Fruit fly (Drosophila melanogaster) whole organism, embryonic: ENCODE measurements around the gene CG32313.

Experiments used
- Bteb2 ChIP-seq: fragments of 200-800 bp; sonication (Bioruptor generic); optimal IDR thresholded peaks from 2 replicates; lab custom pipeline; 2016; ENCODE audit warnings: missing biosample characterization, missing genetic modification characterization
- CG11696 ChIP-seq: fragments of 200-800 bp; sonication (Bioruptor generic); IDR thresholded peaks from 2 replicates; pipeline ENCODE4 v1.3.6; 2022; ENCODE audit warnings: missing biosample characterization, missing genetic modification characterization
- CG14050 ChIP-seq: fragments of 200-800 bp; sonication (Bioruptor generic); IDR thresholded peaks from 3 replicates; pipeline ENCODE4 v1.3.6; 2022; ENCODE audit warnings: missing biosample characterization, missing genetic modification characterization
- CG15011 ChIP-seq: fragments of 200-800 bp; sonication (Bioruptor generic); optimal IDR thresholded peaks from 3 replicates; lab custom pipeline; 2018; ENCODE audit warnings: missing biosample characterization, mild to moderate bottlenecking, missing genetic modification characterization
- CG15601 ChIP-seq: fragments of 200-800 bp; sonication (Bioruptor generic); optimal IDR thresholded peaks from 3 replicates; lab custom pipeline; 2019; ENCODE audit warnings: missing biosample characterization, mild to moderate bottlenecking, missing genetic modification characterization, moderate library complexity
- CG18262 ChIP-seq: fragments of 200-800 bp; optimal IDR thresholded peaks from 3 replicates; lab custom pipeline; 2019; ENCODE audit warnings: missing biosample characterization, mild to moderate bottlenecking, missing genetic modification characterization, moderate library complexity
- CG3163 ChIP-seq: fragments of 200-800 bp; sonication (Bioruptor generic); optimal IDR thresholded peaks from 3 replicates; lab custom pipeline; 2016; ENCODE audit warnings: missing biosample characterization, missing genetic modification characterization
- CG32772 ChIP-seq: fragments of 200-800 bp; sonication (Bioruptor generic); IDR thresholded peaks from 2 replicates; pipeline ENCODE4 v1.3.6; 2022; ENCODE audit warnings: missing biosample characterization, missing genetic modification characterization
- CG3838 ChIP-seq: fragments of 200-800 bp; sonication (Bioruptor generic); optimal IDR thresholded peaks from 3 replicates; lab custom pipeline; 2016; ENCODE audit warnings: missing biosample characterization, missing genetic modification characterization
- CG6175 ChIP-seq: fragments of 200-800 bp; sonication (Bioruptor generic); IDR thresholded peaks from 3 replicates; pipeline ENCODE4 v1.3.6; 2022; ENCODE audit warnings: missing biosample characterization, missing genetic modification characterization
- CG7357 ChIP-seq: fragments of 200-800 bp; sonication (Bioruptor generic); IDR thresholded peaks from 3 replicates; pipeline ENCODE4 v1.3.6; 2022; ENCODE audit warnings: missing biosample characterization, missing genetic modification characterization
- CG7556 ChIP-seq: fragments of 200-800 bp; sonication (Bioruptor generic); optimal IDR thresholded peaks from 2 replicates; lab custom pipeline; 2017; ENCODE audit warnings: missing biosample characterization, mild to moderate bottlenecking, missing genetic modification characterization
- CG8281 ChIP-seq: fragments of 200-800 bp; sonication (Bioruptor generic); optimal IDR thresholded peaks from 2 replicates; lab custom pipeline; 2018; ENCODE audit warnings: missing biosample characterization, mild to moderate bottlenecking, missing genetic modification characterization, moderate library complexity
- CG8388 ChIP-seq: fragments of 200-800 bp; sonication (Bioruptor generic); optimal IDR thresholded peaks from 2 replicates; lab custom pipeline; 2019; ENCODE audit warnings: missing biosample characterization, mild to moderate bottlenecking, missing genetic modification characterization, moderate library complexity
- CG9437 ChIP-seq: fragments of 200-800 bp; sonication (Bioruptor generic); optimal IDR thresholded peaks from 2 replicates; lab custom pipeline; 2018; ENCODE audit warnings: missing biosample characterization, mild to moderate bottlenecking, missing genetic modification characterization
- CG9932 ChIP-seq: fragments of 200-800 bp; sonication (Bioruptor generic); IDR thresholded peaks from 2 replicates; pipeline ENCODE4 v1.3.6; 2022; ENCODE audit warnings: missing biosample characterization, missing genetic modification characterization
- CTCF ChIP-seq: fragments of 200-800 bp; sonication (Bioruptor generic); optimal IDR thresholded peaks from 2 replicates; lab custom pipeline; 2017; ENCODE audit warnings: missing biosample characterization, mild to moderate bottlenecking, missing genetic modification characterization, moderate library complexity
- CrebB ChIP-seq: fragments of 200-800 bp; sonication (Bioruptor generic); optimal IDR thresholded peaks from 3 replicates; lab custom pipeline; 2018; ENCODE audit warnings: missing biosample characterization, mild to moderate bottlenecking, missing genetic modification characterization
- D ChIP-seq, 2 experiments: fragments of 200-800 bp in 1 of 2; fragments of >200 bp in 1 of 2; sonication (Bioruptor generic) in 1 of 2; optimal IDR thresholded peaks; 2 replicates in 1 of 2; 3 replicates in 1 of 2; lab custom pipeline; 2017; ENCODE audit warnings: mild to moderate bottlenecking in 1 of 2, missing biosample characterization in 1 of 2, missing genetic modification characterization in 1 of 2, missing genetic modification reagents in 1 of 2
- Dp ChIP-seq: fragments of 200-800 bp; sonication (Bioruptor generic); optimal IDR thresholded peaks from 2 replicates; lab custom pipeline; 2018; ENCODE audit warnings: missing biosample characterization, mild to moderate bottlenecking, missing genetic modification characterization, moderate library complexity
- Eip74EF ChIP-seq, 2 experiments: fragments of 200-800 bp in 1 of 2; fragments of >200 bp in 1 of 2; sonication (Bioruptor generic) in 1 of 2; optimal IDR thresholded peaks; 2 replicates each; lab custom pipeline; 2017 to 2019; ENCODE audit warnings: missing biosample characterization in 2 of 2, missing genetic modification characterization in 2 of 2, mild to moderate bottlenecking in 1 of 2, moderate library complexity in 1 of 2
- Gsc ChIP-seq: fragments of 200-800 bp; sonication (Bioruptor generic); IDR thresholded peaks from 2 replicates; pipeline ENCODE4 v1.3.6; 2022; ENCODE audit warnings: missing biosample characterization, missing genetic modification characterization
- Hmx ChIP-seq: fragments of 200-800 bp; sonication (Bioruptor generic); optimal IDR thresholded peaks from 2 replicates; lab custom pipeline; 2016; ENCODE audit warnings: missing biosample characterization, missing genetic modification characterization
- Hr3 ChIP-seq: fragments of 200-800 bp; sonication (Bioruptor generic); optimal IDR thresholded peaks from 3 replicates; lab custom pipeline; 2016; ENCODE audit warnings: missing biosample characterization, missing genetic modification characterization
- Lpt ChIP-seq: fragments of >200 bp; optimal IDR thresholded peaks from 2 replicates; lab custom pipeline; 2018; ENCODE audit warnings: missing biosample characterization, missing genetic modification characterization
- Oli ChIP-seq: fragments of 200-800 bp; sonication (Bioruptor generic); optimal IDR thresholded peaks from 2 replicates; lab custom pipeline; 2018; ENCODE audit warnings: missing biosample characterization, mild to moderate bottlenecking, missing genetic modification characterization, moderate library complexity
- Pdp1 ChIP-seq, 2 experiments: fragments of 200-800 bp; sonication (Bioruptor generic); optimal IDR thresholded peaks; 3 replicates each; lab custom pipeline; 2016; ENCODE audit warnings: missing biosample characterization in 2 of 2, missing genetic modification characterization in 2 of 2, mild to moderate bottlenecking in 1 of 2, moderate library complexity in 1 of 2
- Six4 ChIP-seq: fragments of 200-800 bp; sonication (Bioruptor generic); optimal IDR thresholded peaks from 2 replicates; lab custom pipeline; 2016; ENCODE audit warnings: missing biosample characterization, missing genetic modification characterization
- Trl ChIP-seq, 3 experiments: fragments of >200 bp in 2 of 3; fragments of 200-800 bp in 1 of 3; sonication (Bioruptor generic) in 1 of 3; optimal IDR thresholded peaks; 2 replicates in 1 of 3; 3 replicates in 2 of 3; lab custom pipeline; 2016 to 2017; ENCODE audit warnings: missing biosample characterization in 1 of 3, missing genetic modification characterization in 1 of 3
- Usf ChIP-seq: fragments of 200-800 bp; sonication (Bioruptor generic); optimal IDR thresholded peaks from 2 replicates; lab custom pipeline; 2017; ENCODE audit warnings: missing genotype, missing biosample characterization, missing genetic modification characterization
- chn ChIP-seq: fragments of 200-800 bp; sonication (Bioruptor generic); optimal IDR thresholded peaks from 2 replicates; lab custom pipeline; 2016; ENCODE audit warnings: missing biosample characterization, missing genetic modification characterization
- cwo ChIP-seq: fragments of 200-800 bp; sonication (Bioruptor generic); optimal IDR thresholded peaks from 3 replicates; lab custom pipeline; 2017; ENCODE audit warnings: missing biosample characterization, missing genetic modification characterization, mild to moderate bottlenecking, moderate library complexity, missing genetic modification reagents
- kay ChIP-seq: fragments of 200-800 bp; sonication (Bioruptor generic); optimal IDR thresholded peaks from 2 replicates; lab custom pipeline; 2016; ENCODE audit warnings: missing biosample characterization, missing genetic modification characterization
- lilli ChIP-seq: fragments of 200-800 bp; sonication (Bioruptor generic); optimal IDR thresholded peaks from 3 replicates; lab custom pipeline; 2016; ENCODE audit warnings: missing biosample characterization, missing genetic modification characterization
- onecut ChIP-seq: fragments of 200-800 bp; sonication (Bioruptor generic); IDR thresholded peaks from 2 replicates; pipeline ENCODE4 v1.3.6; 2022; ENCODE audit warnings: missing biosample characterization, missing genetic modification characterization
- p53 ChIP-seq: fragments of 200-800 bp; sonication (Bioruptor generic); optimal IDR thresholded peaks from 2 replicates; lab custom pipeline; 2016; ENCODE audit warnings: missing biosample characterization, missing genetic modification characterization
- prd ChIP-seq, 3 experiments: fragments of >200 bp in 2 of 3; fragments of 200-800 bp in 1 of 3; sonication (Bioruptor generic) in 1 of 3; optimal IDR thresholded peaks in 2 of 3; IDR thresholded peaks in 1 of 3; 2 replicates in 2 of 3; 3 replicates in 1 of 3; pipeline versions ENCODE4 v1.3.6 to Lab custom; 2017 to 2022; ENCODE audit warnings: missing biosample characterization in 1 of 3, missing genetic modification characterization in 1 of 3
- ranshi ChIP-seq: fragments of 200-800 bp; sonication (Bioruptor generic); IDR thresholded peaks from 2 replicates; pipeline ENCODE4 v1.3.6; 2022; ENCODE audit warnings: missing biosample characterization, missing genetic modification characterization
- rib ChIP-seq: fragments of 200-800 bp; sonication (Bioruptor generic); IDR thresholded peaks from 2 replicates; pipeline ENCODE4 v1.3.6; 2022; ENCODE audit warnings: missing biosample characterization, missing genetic modification characterization
- sob ChIP-seq: fragments of 200-800 bp; sonication (Bioruptor generic); IDR thresholded peaks from 2 replicates; pipeline ENCODE4 v1.3.6; 2022; ENCODE audit warnings: missing biosample characterization, missing genetic modification characterization
- sug ChIP-seq: fragments of 200-800 bp; optimal IDR thresholded peaks from 2 replicates; lab custom pipeline; 2019; ENCODE audit warnings: missing biosample characterization, mild to moderate bottlenecking, missing genetic modification characterization, moderate library complexity
- tx ChIP-seq: fragments of 200-800 bp; sonication (Bioruptor generic); optimal IDR thresholded peaks from 2 replicates; lab custom pipeline; 2016; ENCODE audit warnings: missing biosample characterization, missing genetic modification characterization
- vfl ChIP-seq: fragments of 200-800 bp; sonication (Bioruptor generic); optimal IDR thresholded peaks from 2 replicates; lab custom pipeline; 2016; ENCODE audit warnings: missing biosample characterization, missing genetic modification characterization
- zen ChIP-seq: fragments of 200-800 bp; sonication (Bioruptor generic); optimal IDR thresholded peaks from 3 replicates; lab custom pipeline; 2018; ENCODE audit warnings: missing biosample characterization, mild to moderate bottlenecking, missing genetic modification characterization, moderate library complexity
- zf30C ChIP-seq: fragments of 200-800 bp; sonication (Bioruptor generic); optimal IDR thresholded peaks from 3 replicates; lab custom pipeline; 2018; ENCODE audit warnings: missing biosample characterization, mild to moderate bottlenecking, missing genetic modification characterization

The CG32313 gene

DNA sequence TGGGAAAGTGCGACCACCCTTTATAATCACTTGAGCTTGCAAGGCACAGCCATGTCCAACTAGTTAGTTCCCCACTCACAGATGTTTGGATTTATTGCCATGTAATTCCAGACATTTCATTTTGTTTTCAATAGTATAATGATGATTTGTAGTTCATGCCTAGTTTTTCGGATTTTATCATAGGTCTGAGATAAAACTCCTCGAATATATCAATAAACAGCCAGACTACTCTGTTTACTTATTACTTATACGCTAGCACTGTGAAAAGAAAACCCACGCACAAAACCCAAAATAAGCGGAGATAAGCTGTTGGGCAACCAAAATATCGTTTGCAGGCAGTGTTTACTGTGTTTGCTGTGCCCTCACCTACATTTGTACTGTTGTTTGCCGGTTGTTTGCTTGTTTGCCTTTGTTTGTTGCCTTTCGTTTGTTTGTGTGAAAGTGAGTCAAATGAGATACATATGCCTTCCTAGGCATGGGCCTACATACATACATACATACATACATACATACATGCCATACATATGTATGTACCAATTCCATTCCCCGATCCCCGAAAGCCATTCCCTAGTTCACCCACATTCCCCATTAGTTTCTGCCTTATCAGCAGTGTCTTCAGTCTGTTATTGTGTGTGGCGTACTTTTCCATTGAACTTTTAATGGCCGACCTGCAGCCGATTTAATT is 33.8 kb upstream of the CG32313 start (continued):
- peak; percentile 6 for TF ChIP-seq CG9437 (GFP tag; lab: Kevin White, UChicago)
- TF ChIP-seq tx: no peak
- TF ChIP-seq kay (GFP tag; lab: Kevin White, UChicago): peak; percentile 41
- TF ChIP-seq CTCF: no peak
- no peak for TF ChIP-seq Gsc (GFP tag; lab: Robert Waterston, UW)
- peak; percentile 19 for TF ChIP-seq p53 (GFP tag; lab: Kevin White, UChicago)
- peak; percentile 58 for TF ChIP-seq sug (tag; lab: Kevin White, UChicago)
- TF ChIP-seq CG6175 (GFP tag; lab: Robert Waterston, UW): no peak
- TF ChIP-seq CG14050 (GFP tag; lab: Robert Waterston, UW): peak; percentile 17; the same call in 1 of the 3 replicates
- peak; percentile 41 for TF ChIP-seq Usf (GFP tag; lab: Kevin White, UChicago)
- TF ChIP-seq CrebB (tag; lab: Kevin White, UChicago): peak; percentile 80
- peak; percentile 67 for TF ChIP-seq CG3838
- TF ChIP-seq zf30C (GFP tag; lab: Kevin White, UChicago): no peak
- TF ChIP-seq chn (GFP tag; lab: Kevin White, UChicago): peak; percentile 50
- TF ChIP-seq vfl (GFP tag; lab: Kevin White, UChicago): no peak
- peak; percentile 78 for TF ChIP-seq CG18262
- TF ChIP-seq onecut (GFP tag; lab: Robert Waterston, UW): peak; percentile 68
- peak in 1 of 2 experiments; percentile 32 for TF ChIP-seq Eip74EF (GFP tag; optimal IDR thresholded peaks at IDR 0.05; lab: Kevin White, UChicago)
- TF ChIP-seq ranshi: peak; percentile 37
- TF ChIP-seq sob (GFP tag; lab: Robert Waterston, UW): peak; percentile 39; the same call in 1 of the 2 replicates
- TF ChIP-seq cwo (GFP tag; lab: Kevin White, UChicago): peak; percentile 25
- TF ChIP-seq Bteb2 (GFP tag; lab: Kevin White, UChicago): peak; percentile 25
- TF ChIP-seq Hr3 (GFP tag; lab: Kevin White, UChicago): peak; percentile 18
- TF ChIP-seq CG8281 (tag; lab: Kevin White, UChicago): peak; percentile 66
- TF ChIP-seq rib (GFP tag; lab: Robert Waterston, UW): no peak
- TF ChIP-seq zen (tag; lab: Kevin White, UChicago): peak; percentile 83
- TF ChIP-seq D (optimal IDR thresholded peaks at IDR 0.05; lab: Kevin White, UChicago): no peak
- peak; percentile 84 for TF ChIP-seq D (GFP tag; optimal IDR thresholded peaks at IDR 0.05; lab: Kevin White, UChicago)
- TF ChIP-seq Pdp1 (GFP tag; optimal IDR thresholded peaks at IDR 0.05; lab: Kevin White, UChicago): peak; percentile 43 to 69
- no peak for TF ChIP-seq Trl (optimal IDR thresholded peaks at IDR 0.05; lab: Kevin White, UChicago)
- peak; percentile 69 for TF ChIP-seq Trl (GFP tag; optimal IDR thresholded peaks at IDR 0.05; lab: Kevin White, UChicago)
- no peak for TF ChIP-seq CG7357 (GFP tag; lab: Robert Waterston, UW)
- no peak for TF ChIP-seq CG9932 (GFP tag; lab: Robert Waterston, UW)
- TF ChIP-seq CG32772: 0 out of 2 replicates have a peak, but pooled peaks have one; percentile 27
- TF ChIP-seq prd (optimal IDR thresholded peaks at IDR 0.05; lab: Kevin White, UChicago): no peak
- peak; percentile 50; the same call in 1 of the 3 replicates for TF ChIP-seq prd (GFP tag; IDR thresholded peaks at IDR 0.05; lab: Robert Waterston, UW)
- peak; percentile 71 for TF ChIP-seq CG15011 (GFP tag; lab: Kevin White, UChicago)
- TF ChIP-seq CG7556 (GFP tag; lab: Kevin White, UChicago): peak; percentile 72
- TF ChIP-seq CG15601 (tag; lab: Kevin White, UChicago): peak; percentile 83
- TF ChIP-seq CG8388: peak; percentile 76
- peak; percentile 23 for TF ChIP-seq lilli (GFP tag; lab: Kevin White, UChicago)
- peak; percentile 67 for TF ChIP-seq Six4 (GFP tag; lab: Kevin White, UChicago)
- peak; percentile 64 for TF ChIP-seq Oli (tag; lab: Kevin White, UChicago)
- TF ChIP-seq Lpt (GFP tag; lab: Kevin White, UChicago): no peak
- no peak for TF ChIP-seq Dp (GFP tag; lab: Kevin White, UChicago)
- peak; percentile 57 for TF ChIP-seq CG3163 (GFP tag; lab: Kevin White, UChicago)
- peak; percentile 93 for TF ChIP-seq CG11696 (GFP tag; lab: Robert Waterston, UW)
- no peak for TF ChIP-seq Hmx (GFP tag; lab: Kevin White, UChicago)
